Worm (Caenorhabditis elegans) whole organism, L1 larva: Measurements from ENCODE around the gene Y47D7A.6.

ENCODE experiments used
- ama-1 ChIP-seq: fragments of 150-350 bp; optimal IDR thresholded peaks from 2 replicates; lab custom pipeline; 2014
- efl-1 ChIP-seq, 4 experiments: fragments of 150-350 bp; optimal IDR thresholded peaks in 3 of 4; peaks in 1 of 4; 1 replicate in 1 of 4; 2 replicates in 3 of 4; lab custom pipeline; 2014; ENCODE audit warnings: missing biosample characterization in 2 of 4, missing genetic modification characterization in 2 of 4, missing genetic modification reagents in 2 of 4
- fkh-4 ChIP-seq: sonication (generic microtip); optimal IDR thresholded peaks from 2 replicates; lab custom pipeline; 2016; ENCODE audit warnings: missing compliant biosample characterization, missing genetic modification characterization, borderline replicate concordance
- hlh-4 ChIP-seq: sonication (generic microtip); optimal IDR thresholded peaks from 2 replicates; lab custom pipeline; 2016; ENCODE audit warnings: mild to moderate bottlenecking, missing genetic modification characterization, missing compliant biosample characterization
- nhr-28 ChIP-seq: fragments of 150-350 bp; optimal IDR thresholded peaks from 2 replicates; lab custom pipeline; 2014; ENCODE audit warnings: missing biosample characterization, missing genetic modification characterization
- vab-15 ChIP-seq: sonication (generic microtip); optimal IDR thresholded peaks from 2 replicates; lab custom pipeline; 2017; ENCODE audit warnings: missing genotype, mild to moderate bottlenecking, missing genetic modification characterization, missing compliant biosample characterization

ce11 chrV:4450523-4451089 is 32.6 kb upstream of the Y47D7A.6 start, which contains the start of gene rft-2:
- TF ChIP-seq ama-1 (lab: Kevin White, UChicago) (no peak), efl-1 (optimal IDR thresholded peaks at IDR 0.05; lab: Kevin White, UChicago) (peak; percentile 92 to 96), efl-1 (GFP tag; optimal IDR thresholded peaks at IDR 0.05 in 1 of 2; lab: Kevin White, UChicago) (peak; percentile 96 to 99), vab-15 (peak; percentile 29), fkh-4 (no peak), nhr-28 (tag; lab: Kevin White, UChicago) (no peak), hlh-4 (tag; lab: Kevin White, UChicago) (no peak)
